Worm (Caenorhabditis elegans) whole organism, L4 larva: ENCODE measurements around the gene F09B9.4.

Source experiments
- D1046.2 ChIP-seq: fragments of 200-800 bp; sonication (Bioruptor generic); IDR thresholded peaks from 2 replicates; pipeline ENCODE4 v1.3.6; 2022; ENCODE audit warnings: missing genetic modification characterization, missing compliant biosample characterization
- F44E2.7 ChIP-seq: fragments of 200-800 bp; sonication (Bioruptor generic); IDR thresholded peaks from 2 replicates; pipeline ENCODE4 v2.1.2; 2022; ENCODE audit warnings: missing genetic modification characterization, missing compliant biosample characterization
- R02D3.7 ChIP-seq: fragments of 150-350 bp; sonication (generic microtip); optimal IDR thresholded peaks from 3 replicates; lab custom pipeline; 2014; ENCODE audit warnings: missing biosample characterization, missing genetic modification characterization
- T20F7.1 ChIP-seq: fragments of 200-800 bp; sonication (Bioruptor generic); optimal IDR thresholded peaks from 2 replicates; lab custom pipeline; 2018; ENCODE audit warnings: mild to moderate bottlenecking, missing genetic modification characterization, missing compliant biosample characterization
- T26A8.4 ChIP-seq: fragments of 200-800 bp; sonication (Bioruptor generic); IDR thresholded peaks from 2 replicates; pipeline ENCODE4 v1.3.6; 2022; ENCODE audit warnings: missing genetic modification characterization, missing compliant biosample characterization
- Y75B8A.6 ChIP-seq: fragments of 200-800 bp; sonication (Bioruptor generic); IDR thresholded peaks from 2 replicates; pipeline ENCODE4 v1.3.6; 2022; ENCODE audit warnings: missing genetic modification reagents, missing genetic modification characterization, missing compliant biosample characterization
- ZK546.5 ChIP-seq, 2 experiments: sonication (generic microtip); optimal IDR thresholded peaks; 2 replicates each; lab custom pipeline; 2017; ENCODE audit warnings: missing biosample characterization in 2 of 2, missing genetic modification characterization in 2 of 2
- ama-1 ChIP-seq: fragments of 150-350 bp; optimal IDR thresholded peaks from 2 replicates; lab custom pipeline; 2014; ENCODE audit warnings: inconsistent platforms, mixed read lengths
- arid-1 ChIP-seq: fragments of 200-800 bp; sonication (Bioruptor generic); conservative IDR thresholded peaks from 2 replicates; pipeline ENCODE4 v1.3.6; 2022; ENCODE audit warnings: missing genetic modification reagents, missing genetic modification characterization, missing compliant biosample characterization
- attf-4 ChIP-seq: sonication (generic microtip); optimal IDR thresholded peaks from 3 replicates; lab custom pipeline; 2017; ENCODE audit warnings: missing biosample characterization, missing genetic modification characterization
- ceh-28 ChIP-seq: fragments of 150-350 bp; optimal IDR thresholded peaks from 2 replicates; lab custom pipeline; 2014; ENCODE audit warnings: missing biosample characterization, missing genetic modification reagents, missing genetic modification characterization
- ceh-44 ChIP-seq: fragments of 200-800 bp; sonication (Bioruptor generic); IDR thresholded peaks from 2 replicates; pipeline ENCODE4 v1.3.6; 2022; ENCODE audit warnings: missing genetic modification reagents, missing genetic modification characterization, missing compliant biosample characterization
- daf-16 ChIP-seq, 3 experiments: sonication (generic microtip); optimal IDR thresholded peaks; 2 replicates each; lab custom pipeline; 2016 to 2017; ENCODE audit warnings: missing genetic modification characterization in 3 of 3, missing genetic modification reagents in 3 of 3, mild to moderate bottlenecking in 2 of 3, missing compliant biosample characterization in 2 of 3, missing biosample characterization in 1 of 3, moderate library complexity in 1 of 3
- daf-8 ChIP-seq: fragments of 200-800 bp; sonication (Bioruptor generic); IDR thresholded peaks from 2 replicates; pipeline ENCODE4 v1.3.6; 2022; ENCODE audit warnings: missing genetic modification characterization, missing compliant biosample characterization
- dmd-6 ChIP-seq: fragments of 200-800 bp; sonication (Bioruptor generic); IDR thresholded peaks from 2 replicates; pipeline ENCODE4 v1.3.6; 2022; ENCODE audit warnings: missing genetic modification reagents, missing genetic modification characterization, missing compliant biosample characterization
- dmd-9 ChIP-seq: fragments of 200-800 bp; sonication (Bioruptor generic); IDR thresholded peaks from 2 replicates; pipeline ENCODE4 v1.3.6; 2022; ENCODE audit warnings: missing genetic modification reagents, missing genetic modification characterization, missing compliant biosample characterization
- duxl-1 ChIP-seq: sonication (generic microtip); optimal IDR thresholded peaks from 2 replicates; lab custom pipeline; 2016; ENCODE audit warnings: mild to moderate bottlenecking, missing genetic modification characterization, moderate library complexity, missing compliant biosample characterization; ENCODE audit not compliant: poor library complexity
- dve-1 ChIP-seq: sonication (generic microtip); optimal IDR thresholded peaks from 2 replicates; lab custom pipeline; 2017; ENCODE audit warnings: antibody characterized with exemption, mild to moderate bottlenecking, missing genetic modification characterization, missing compliant biosample characterization; ENCODE audit not compliant: insufficient read depth
- egl-43 ChIP-seq: fragments of 200-800 bp; sonication (Bioruptor generic); IDR thresholded peaks from 2 replicates; pipeline ENCODE4 v1.3.6; 2022; ENCODE audit warnings: missing genetic modification reagents, missing genetic modification characterization, missing compliant biosample characterization
- gei-8 ChIP-seq: fragments of 200-800 bp; sonication (Bioruptor generic); optimal IDR thresholded peaks from 2 replicates; lab custom pipeline; 2018; ENCODE audit warnings: mild to moderate bottlenecking, missing genetic modification characterization, missing compliant biosample characterization
- hmg-1.1 ChIP-seq: fragments of 200-800 bp; sonication (Bioruptor generic); IDR thresholded peaks from 2 replicates; pipeline ENCODE4 v1.3.6; 2022; ENCODE audit warnings: missing genetic modification reagents, missing genetic modification characterization, missing compliant biosample characterization
- mdt-29 ChIP-seq: fragments of 200-800 bp; sonication (Bioruptor generic); IDR thresholded peaks from 2 replicates; pipeline ENCODE4 v1.3.6; 2022; ENCODE audit warnings: missing genetic modification reagents, missing genetic modification characterization, missing compliant biosample characterization
- mep-1 ChIP-seq: fragments of 150-350 bp; sonication (generic microtip); optimal IDR thresholded peaks from 3 replicates; lab custom pipeline; 2014; ENCODE audit warnings: missing biosample characterization, missing genetic modification characterization
- nhr-10 ChIP-seq: fragments of 150-350 bp; optimal IDR thresholded peaks from 2 replicates; lab custom pipeline; 2014; ENCODE audit warnings: missing biosample characterization, missing genetic modification characterization
- nhr-237 ChIP-seq: sonication (generic microtip); optimal IDR thresholded peaks from 2 replicates; lab custom pipeline; 2017; ENCODE audit warnings: missing biosample characterization, missing genetic modification characterization
- nhr-41 ChIP-seq: fragments of 200-800 bp; sonication (Bioruptor generic); IDR thresholded peaks from 2 replicates; pipeline ENCODE4 v1.3.6; 2022; ENCODE audit warnings: missing genetic modification reagents, missing genetic modification characterization, missing compliant biosample characterization
- nhr-48 ChIP-seq: sonication (generic microtip); optimal IDR thresholded peaks from 2 replicates; lab custom pipeline; 2016; ENCODE audit warnings: mild to moderate bottlenecking, missing genetic modification characterization, missing compliant biosample characterization
- nhr-6 ChIP-seq: fragments of 150-350 bp; optimal IDR thresholded peaks from 2 replicates; lab custom pipeline; 2014; ENCODE audit warnings: missing biosample characterization, missing genetic modification characterization
- nhr-76 ChIP-seq: fragments of 150-350 bp; optimal IDR thresholded peaks from 2 replicates; lab custom pipeline; 2014; ENCODE audit warnings: missing biosample characterization, missing genetic modification characterization
- pha-4 ChIP-seq, 2 experiments: fragments of 150-350 bp in 1 of 2; fragments of 200-800 bp in 1 of 2; sonication (Bioruptor generic) in 1 of 2; IDR thresholded peaks in 1 of 2; optimal IDR thresholded peaks in 1 of 2; 2 replicates each; pipeline versions ENCODE4 v1.3.6 to Lab custom; 2014 to 2022; ENCODE audit warnings: missing genetic modification characterization in 2 of 2, missing genetic modification reagents in 2 of 2, missing biosample characterization in 1 of 2, missing compliant biosample characterization in 1 of 2
- saeg-2 ChIP-seq: fragments of 200-800 bp; sonication (Bioruptor generic); IDR thresholded peaks from 2 replicates; pipeline ENCODE4 v1.3.6; 2022; ENCODE audit warnings: missing genetic modification reagents, missing genetic modification characterization, missing compliant biosample characterization
- snpc-4 ChIP-seq: fragments of 150-350 bp; optimal IDR thresholded peaks from 2 replicates; lab custom pipeline; 2014; ENCODE audit warnings: missing biosample characterization, missing genetic modification characterization
- spr-1 ChIP-seq: sonication (generic microtip); optimal IDR thresholded peaks from 2 replicates; lab custom pipeline; 2016; ENCODE audit warnings: mild to moderate bottlenecking, missing genetic modification characterization, missing compliant biosample characterization
- unc-62 ChIP-seq, 3 experiments: fragments of 150-350 bp in 1 of 3; sonication (generic microtip); optimal IDR thresholded peaks in 2 of 3; peaks in 1 of 3; 1 replicate in 1 of 3; 2 replicates in 2 of 3; lab custom pipeline; 2014 to 2017; ENCODE audit warnings: missing biosample characterization in 3 of 3, missing genetic modification characterization in 3 of 3, missing genetic modification reagents in 3 of 3, missing genotype in 1 of 3
- vab-7 ChIP-seq: fragments of 200-800 bp; sonication (Bioruptor generic); IDR thresholded peaks from 2 replicates; pipeline ENCODE4 v1.3.6; 2022; ENCODE audit warnings: missing genetic modification reagents, missing genetic modification characterization, missing compliant biosample characterization
- zag-1 ChIP-seq: fragments of 150-350 bp; optimal IDR thresholded peaks from 2 replicates; lab custom pipeline; 2014; ENCODE audit warnings: missing biosample characterization, missing genetic modification characterization

F09B9.4 gene

DNA sequence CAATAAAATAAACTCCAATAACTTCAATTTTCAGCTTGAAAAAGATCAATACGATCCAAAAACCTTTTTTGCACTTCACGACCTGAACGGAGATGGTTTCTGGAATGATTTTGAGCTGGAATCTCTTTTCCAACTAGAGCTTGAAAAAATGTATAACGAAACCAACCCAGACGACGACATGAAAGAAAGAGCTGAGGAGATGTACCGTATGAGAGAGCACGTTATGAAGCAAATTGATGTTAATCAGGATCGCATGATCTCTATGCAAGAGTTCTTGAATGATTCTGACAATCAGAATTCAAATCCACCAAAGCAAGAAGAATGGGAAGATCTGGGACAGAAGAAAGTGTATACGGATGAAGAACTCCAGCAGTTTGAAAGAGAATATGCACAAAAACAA lies 38.8 kb downstream of the F09B9.4 start:
- TF ChIP-seq ceh-28 (tag; lab: Kevin White, UChicago) (no peak), unc-62 (GFP tag; optimal IDR thresholded peaks at IDR 0.05 in 1 of 2; lab: Kevin White, UChicago) (peak in 1 of 2 experiments; percentile 64), unc-62 (tag; optimal IDR thresholded peaks at IDR 0.05; lab: Kevin White, UChicago) (no peak)

ce11 chrX:10203501-10203900 lies 43.1 kb downstream of the F09B9.4 start:
- TF ChIP-seq T20F7.1 (no peak), nhr-76 (tag; lab: Kevin White, UChicago) (no peak), nhr-41 (no peak), dmd-9 (GFP tag; lab: Robert Waterston, UW) (no peak), mdt-29 (GFP tag; lab: Robert Waterston, UW) (no peak), daf-8 (GFP tag; lab: Robert Waterston, UW) (no peak), ama-1 (lab: Kevin White, UChicago) (no peak), nhr-237 (no peak), ceh-44 (GFP tag; lab: Robert Waterston, UW) (no peak), arid-1 (no peak), dmd-6 (GFP tag; lab: Robert Waterston, UW) (no peak), gei-8 (GFP tag; lab: Kevin White, UChicago) (no peak), duxl-1 (tag; lab: Kevin White, UChicago) (no peak), pha-4 (GFP tag; IDR thresholded peaks at IDR 0.05; lab: Robert Waterston, UW) (no peak), pha-4 (tag; optimal IDR thresholded peaks at IDR 0.05; lab: Kevin White, UChicago) (no peak)

- no peak for TF ChIP-seq D1046.2 (GFP tag; lab: Robert Waterston, UW)
- no peak for TF ChIP-seq zag-1 (tag; lab: Kevin White, UChicago)
- TF ChIP-seq hmg-1.1 (GFP tag; lab: Robert Waterston, UW): 0 out of 2 replicates have a peak, but pooled peaks have one; percentile 13
- no peak for TF ChIP-seq attf-4 (tag; lab: Kevin White, UChicago)
- no peak for TF ChIP-seq nhr-6 (tag; lab: Kevin White, UChicago)
- no peak for TF ChIP-seq R02D3.7 (tag; lab: Kevin White, UChicago)
Observed at ce11 chrX:10204313-10205063, 44.1 kb downstream of the F09B9.4 start.

ce11 chrX:10205321-10205720 lies 44.9 kb downstream of the F09B9.4 start, which contains the start of gene sex-1:
Gene sex-1 (minus strand): TSS chrX:10205421.
- TF ChIP-seq vab-7 (GFP tag; lab: Robert Waterston, UW) (no peak), saeg-2 (GFP tag; lab: Robert Waterston, UW) (no peak), Y75B8A.6 (GFP tag; lab: Robert Waterston, UW) (no peak), unc-62 (GFP tag; optimal IDR thresholded peaks at IDR 0.05 in 1 of 2; lab: Kevin White, UChicago) (no peak), unc-62 (tag; optimal IDR thresholded peaks at IDR 0.05; lab: Kevin White, UChicago) (no peak), nhr-237 (no peak), mep-1 (tag; lab: Kevin White, UChicago) (no peak), nhr-41 (no peak), spr-1 (tag; lab: Kevin White, UChicago) (no peak), snpc-4 (tag; lab: Kevin White, UChicago) (no peak), dve-1 (tag; lab: Kevin White, UChicago) (no peak), T26A8.4 (GFP tag; lab: Robert Waterston, UW) (no peak), nhr-48 (no peak), ZK546.5 (tag; optimal IDR thresholded peaks at IDR 0.05; lab: Kevin White, UChicago) (no peak), daf-16 (GFP tag; optimal IDR thresholded peaks at IDR 0.05; lab: Kevin White, UChicago) (no peak), daf-16 (tag; optimal IDR thresholded peaks at IDR 0.05; lab: Kevin White, UChicago) (no peak), nhr-10 (tag; lab: Kevin White, UChicago) (no peak), F44E2.7 (no peak), egl-43 (GFP tag; lab: Robert Waterston, UW) (no peak)
